Fruit fly (Drosophila melanogaster) whole organism, pupa: ENCODE data around the gene Sfp84E.

Source experiments
- CG10348 ChIP-seq: fragments of 200-800 bp; sonication (Bioruptor generic); IDR thresholded peaks from 2 replicates; pipeline ENCODE4 v1.3.6; 2022; ENCODE audit warnings: missing biosample characterization, missing genetic modification characterization
- CG13204 ChIP-seq: fragments of 200-800 bp; sonication (Bioruptor generic); optimal IDR thresholded peaks from 2 replicates; lab custom pipeline; 2018; ENCODE audit warnings: missing biosample characterization, mild to moderate bottlenecking, missing genetic modification characterization, moderate library complexity
- CG15710 ChIP-seq: fragments of 200-800 bp; sonication (Bioruptor generic); optimal IDR thresholded peaks from 2 replicates; lab custom pipeline; 2018; ENCODE audit warnings: missing biosample characterization, mild to moderate bottlenecking, missing genetic modification characterization, moderate library complexity
- CG17806 ChIP-seq: fragments of 200-800 bp; sonication (Bioruptor generic); optimal IDR thresholded peaks from 2 replicates; lab custom pipeline; 2018; ENCODE audit warnings: missing biosample characterization, mild to moderate bottlenecking, missing genetic modification characterization, moderate library complexity
- CG34367 ChIP-seq: fragments of 200-800 bp; sonication (Bioruptor generic); optimal IDR thresholded peaks from 2 replicates; lab custom pipeline; 2018; ENCODE audit warnings: missing biosample characterization, mild to moderate bottlenecking, missing genetic modification characterization
- CG8301 ChIP-seq: fragments of 200-800 bp; sonication (Bioruptor generic); optimal IDR thresholded peaks from 2 replicates; lab custom pipeline; 2018; ENCODE audit warnings: missing biosample characterization, mild to moderate bottlenecking, missing genetic modification characterization
- CG9948 ChIP-seq: fragments of 200-800 bp; sonication (Bioruptor generic); optimal IDR thresholded peaks from 2 replicates; lab custom pipeline; 2018; ENCODE audit warnings: missing biosample characterization, mild to moderate bottlenecking, missing genetic modification characterization, moderate library complexity
- D1 ChIP-seq: fragments of 200-800 bp; sonication (Bioruptor generic); optimal IDR thresholded peaks from 2 replicates; lab custom pipeline; 2018; ENCODE audit warnings: missing biosample characterization, mild to moderate bottlenecking, missing genetic modification characterization, moderate library complexity
- gl ChIP-seq: fragments of 200-800 bp; sonication (Bioruptor generic); optimal IDR thresholded peaks from 2 replicates; lab custom pipeline; 2018; ENCODE audit warnings: missing biosample characterization, mild to moderate bottlenecking, missing genetic modification characterization

DNA sequence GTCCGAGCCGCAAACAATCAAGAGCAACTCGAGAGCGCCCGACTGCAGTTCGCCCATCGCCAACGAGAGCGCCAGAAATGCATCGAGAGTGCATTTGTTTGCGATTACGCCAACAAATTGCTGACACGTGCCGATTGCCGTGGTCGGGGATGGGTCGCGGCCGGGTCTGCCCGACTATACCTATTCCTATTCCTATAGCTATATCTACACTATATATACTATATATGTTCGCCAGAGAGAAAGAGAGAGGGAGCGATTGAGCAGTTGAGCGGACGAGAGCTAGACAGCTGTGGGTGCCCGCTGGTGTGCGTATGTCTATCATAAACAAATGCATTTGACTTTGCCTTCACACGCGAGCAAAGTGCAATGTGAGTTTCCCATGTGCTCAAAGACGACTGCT is 32.8 kb downstream of the Sfp84E start:
- no peak for TF ChIP-seq gl
- no peak for TF ChIP-seq CG13204
- TF ChIP-seq CG10348 = no peak
- TF ChIP-seq D1 (tag; lab: Kevin White, UChicago) = no peak
- TF ChIP-seq CG17806 (tag; lab: Kevin White, UChicago) = no peak
- TF ChIP-seq CG8301 (tag; lab: Kevin White, UChicago) = peak; percentile 15
- no peak for TF ChIP-seq CG9948
- no peak for TF ChIP-seq CG34367 (tag; lab: Kevin White, UChicago)
- no peak for TF ChIP-seq CG15710 (tag; lab: Kevin White, UChicago)
